Worm (Caenorhabditis elegans): ENCODE data around the gene col-130.

DNA sequence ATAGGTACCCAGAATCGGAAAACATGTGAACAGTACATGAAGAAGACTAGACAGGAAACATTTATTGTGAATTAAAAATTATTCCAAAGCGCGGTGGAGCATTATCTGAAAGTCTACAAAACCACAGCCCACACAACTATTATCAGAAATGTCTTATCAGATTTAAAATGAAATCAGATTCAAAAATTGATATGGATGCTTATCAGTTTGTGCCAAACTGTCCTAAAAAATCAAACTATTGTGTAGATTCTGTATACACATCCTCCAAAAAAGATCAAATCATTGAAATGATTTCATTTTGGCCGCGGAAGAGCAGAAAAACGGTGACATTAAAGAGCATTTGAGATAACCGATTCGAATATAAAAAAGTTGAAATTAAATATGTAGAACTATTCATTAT, 7.1 kb upstream of the col-130 start, which contains the start of gene irg-4:
- TF ChIP-seq flt-1 (GFP tag; IDR thresholded peaks at IDR 0.05) (no peak), tbx-11 (GFP tag; IDR thresholded peaks at IDR 0.05) (no peak), ama-1 (optimal IDR thresholded peaks at IDR 0.05) (no peak), sea-1 (GFP tag; conservative IDR thresholded peaks at IDR 0.05) (no peak), tbx-37 (GFP tag; conservative IDR thresholded peaks at IDR 0.05) (no peak), ceh-13 (GFP tag; optimal IDR thresholded peaks at IDR 0.05) (no peak), scrt-1 (GFP tag; IDR thresholded peaks at IDR 0.05) (no peak), B0310.2 (tag; optimal IDR thresholded peaks at IDR 0.05) (no peak)

All from whole organism, early embryonic.